Fruit fly (Drosophila melanogaster) whole organism, prepupa: ENCODE results near the gene Inx7.
A peak's percentile ranks its signal among the peaks of the same experiment; 100 is the strongest.

ENCODE experiments used
- Blimp-1 ChIP-seq: fragments of 200-800 bp; sonication (Bioruptor generic); optimal IDR thresholded peaks from 3 replicates; lab custom pipeline; 2017; ENCODE audit warnings: missing biosample characterization, missing genetic modification characterization, mild to moderate bottlenecking, moderate library complexity, missing genetic modification reagents
- CG11294 ChIP-seq: fragments of 200-800 bp; sonication (Bioruptor generic); IDR thresholded peaks from 2 replicates; pipeline ENCODE4 v1.3.6; 2022; ENCODE audit warnings: missing biosample characterization, missing genetic modification characterization
- CG11762 ChIP-seq: fragments of 200-800 bp; sonication (Bioruptor generic); optimal IDR thresholded peaks from 3 replicates; lab custom pipeline; 2016; ENCODE audit warnings: missing biosample characterization, missing genetic modification characterization; ENCODE audit not compliant: insufficient read depth
- CG11902 ChIP-seq: fragments of 200-800 bp; sonication (Bioruptor generic); optimal IDR thresholded peaks from 3 replicates; lab custom pipeline; 2016; ENCODE audit warnings: missing biosample characterization, missing genetic modification characterization
- CG1621 ChIP-seq: fragments of 200-800 bp; sonication (Bioruptor generic); optimal IDR thresholded peaks from 3 replicates; lab custom pipeline; 2018; ENCODE audit warnings: missing biosample characterization, mild to moderate bottlenecking, missing genetic modification characterization
- CG16779 ChIP-seq: fragments of 200-800 bp; sonication (Bioruptor generic); optimal IDR thresholded peaks from 3 replicates; lab custom pipeline; 2017; ENCODE audit warnings: missing biosample characterization, mild to moderate bottlenecking, missing genetic modification characterization
- CG3032 ChIP-seq: fragments of 200-800 bp; optimal IDR thresholded peaks from 2 replicates; lab custom pipeline; 2019; ENCODE audit warnings: missing biosample characterization, mild to moderate bottlenecking, missing genetic modification characterization, moderate library complexity
- CG31627 ChIP-seq: fragments of 200-800 bp; sonication (Bioruptor generic); optimal IDR thresholded peaks from 3 replicates; lab custom pipeline; 2016; ENCODE audit warnings: missing biosample characterization, missing genetic modification characterization
- CG34406 ChIP-seq: fragments of 200-800 bp; sonication (Bioruptor generic); optimal IDR thresholded peaks from 3 replicates; lab custom pipeline; 2016; ENCODE audit warnings: missing biosample characterization, missing genetic modification characterization
- CG3919 ChIP-seq: fragments of 200-800 bp; sonication (Bioruptor generic); optimal IDR thresholded peaks from 3 replicates; lab custom pipeline; 2016; ENCODE audit warnings: missing biosample characterization, missing genetic modification characterization
- CG4318 ChIP-seq: fragments of 200-800 bp; sonication (Bioruptor generic); optimal IDR thresholded peaks from 3 replicates; lab custom pipeline; 2017; ENCODE audit warnings: missing biosample characterization, mild to moderate bottlenecking, missing genetic modification characterization
- CG6163 ChIP-seq: fragments of 200-800 bp; sonication (Bioruptor generic); IDR thresholded peaks from 3 replicates; pipeline ENCODE4 v1.3.6; 2022; ENCODE audit warnings: missing biosample characterization, missing genetic modification characterization
- CG6276 ChIP-seq: fragments of 200-800 bp; sonication (Bioruptor generic); optimal IDR thresholded peaks from 2 replicates; lab custom pipeline; 2017; ENCODE audit warnings: missing biosample characterization, mild to moderate bottlenecking, missing genetic modification characterization
- CG6792 ChIP-seq: fragments of 200-800 bp; sonication (Bioruptor generic); optimal IDR thresholded peaks from 3 replicates; lab custom pipeline; 2016; ENCODE audit warnings: missing biosample characterization, missing genetic modification characterization
- CG6808 ChIP-seq: fragments of 200-800 bp; sonication (Bioruptor generic); optimal IDR thresholded peaks from 3 replicates; lab custom pipeline; 2017; ENCODE audit warnings: missing biosample characterization, missing genetic modification characterization, mild to moderate bottlenecking, moderate library complexity, missing genetic modification reagents
- CG6854 ChIP-seq: fragments of 200-800 bp; sonication (Bioruptor generic); optimal IDR thresholded peaks from 2 replicates; lab custom pipeline; 2017; ENCODE audit warnings: missing biosample characterization, mild to moderate bottlenecking, missing genetic modification characterization
- CG8119 ChIP-seq: fragments of 200-800 bp; sonication (Bioruptor generic); IDR thresholded peaks from 3 replicates; pipeline ENCODE4 v1.3.6; 2022; ENCODE audit warnings: missing biosample characterization, missing genetic modification characterization
- CG8632 ChIP-seq: fragments of 200-800 bp; sonication (Bioruptor generic); optimal IDR thresholded peaks from 3 replicates; lab custom pipeline; 2016; ENCODE audit warnings: missing biosample characterization, missing genetic modification characterization
- CG9139 ChIP-seq: fragments of 200-800 bp; sonication (Bioruptor generic); optimal IDR thresholded peaks from 3 replicates; lab custom pipeline; 2017; ENCODE audit warnings: missing biosample characterization, mild to moderate bottlenecking, missing genetic modification characterization
- Eip78C ChIP-seq: fragments of 200-800 bp; sonication (Bioruptor generic); peaks from one replicate; lab custom pipeline; 2016; ENCODE audit warnings: missing biosample characterization, missing genetic modification characterization
- Eip93F ChIP-seq: fragments of 200-800 bp; sonication (Bioruptor generic); optimal IDR thresholded peaks from 2 replicates; lab custom pipeline; 2016; ENCODE audit warnings: missing biosample characterization, mild to moderate bottlenecking, missing genetic modification characterization
- Ets21C ChIP-seq: fragments of 200-800 bp; sonication (Bioruptor generic); optimal IDR thresholded peaks from 3 replicates; lab custom pipeline; 2016; ENCODE audit warnings: missing biosample characterization, missing genetic modification characterization
- Ets96B ChIP-seq: fragments of 200-800 bp; optimal IDR thresholded peaks from 2 replicates; lab custom pipeline; 2019; ENCODE audit warnings: missing biosample characterization, mild to moderate bottlenecking, missing genetic modification characterization, moderate library complexity
- Gug ChIP-seq: fragments of 200-800 bp; sonication (Bioruptor generic); IDR thresholded peaks from 2 replicates; pipeline ENCODE4 v1.3.6; 2022; ENCODE audit warnings: missing biosample characterization, missing genetic modification characterization
- Hr38 ChIP-seq: sonication (Bioruptor generic); optimal IDR thresholded peaks from 2 replicates; lab custom pipeline; 2016; ENCODE audit warnings: missing biosample characterization, missing genetic modification characterization
- Hr39 ChIP-seq: fragments of 200-800 bp; sonication (Bioruptor generic); optimal IDR thresholded peaks from 2 replicates; lab custom pipeline; 2016; ENCODE audit warnings: missing biosample characterization, missing genetic modification characterization
- Hr4 ChIP-seq: fragments of 200-800 bp; sonication (Bioruptor generic); optimal IDR thresholded peaks from 3 replicates; lab custom pipeline; 2016; ENCODE audit warnings: missing biosample characterization, missing genetic modification characterization
- Lpt ChIP-seq: fragments of 200-800 bp; sonication (Bioruptor generic); optimal IDR thresholded peaks from 3 replicates; lab custom pipeline; 2016; ENCODE audit warnings: missing biosample characterization, missing genetic modification characterization
- Met ChIP-seq: fragments of 200-800 bp; sonication (Bioruptor generic); optimal IDR thresholded peaks from 3 replicates; lab custom pipeline; 2016; ENCODE audit warnings: missing biosample characterization, missing genetic modification characterization
- Smox ChIP-seq: fragments of 200-800 bp; sonication (Bioruptor generic); optimal IDR thresholded peaks from 3 replicates; lab custom pipeline; 2016; ENCODE audit warnings: missing biosample characterization, missing genetic modification characterization
- Sox102F ChIP-seq: fragments of 200-800 bp; sonication (Bioruptor generic); optimal IDR thresholded peaks from 2 replicates; lab custom pipeline; 2016; ENCODE audit warnings: missing biosample characterization, mild to moderate bottlenecking, missing genetic modification characterization
- Sox15 ChIP-seq: fragments of 200-800 bp; sonication (Bioruptor generic); optimal IDR thresholded peaks from 3 replicates; lab custom pipeline; 2016; ENCODE audit warnings: missing biosample characterization, missing genetic modification characterization
- acj6 ChIP-seq: fragments of 200-800 bp; sonication (Bioruptor generic); optimal IDR thresholded peaks from 3 replicates; lab custom pipeline; 2016; ENCODE audit warnings: missing biosample characterization, missing genetic modification characterization
- dac ChIP-seq: fragments of 200-800 bp; sonication (Bioruptor generic); optimal IDR thresholded peaks from 2 replicates; lab custom pipeline; 2017; ENCODE audit warnings: missing biosample characterization, mild to moderate bottlenecking, missing genetic modification characterization
- dsx ChIP-seq: fragments of 200-800 bp; optimal IDR thresholded peaks from 3 replicates; lab custom pipeline; 2019; ENCODE audit warnings: missing biosample characterization, mild to moderate bottlenecking, missing genetic modification characterization, moderate library complexity; ENCODE audit not compliant: poor library complexity, severe bottlenecking
- eg ChIP-seq: fragments of 200-800 bp; sonication (Bioruptor generic); IDR thresholded peaks from 3 replicates; pipeline ENCODE4 v1.3.6; 2022; ENCODE audit warnings: missing biosample characterization, missing genetic modification characterization
- esn ChIP-seq: fragments of 200-800 bp; sonication (Bioruptor generic); optimal IDR thresholded peaks from 2 replicates; lab custom pipeline; 2016; ENCODE audit warnings: missing biosample characterization, mild to moderate bottlenecking, missing genetic modification characterization, moderate library complexity
- fkh ChIP-seq: fragments of 200-800 bp; sonication (Bioruptor generic); optimal IDR thresholded peaks from 3 replicates; lab custom pipeline; 2017; ENCODE audit warnings: missing biosample characterization, mild to moderate bottlenecking, missing genetic modification characterization, moderate library complexity
- lz ChIP-seq: fragments of 200-800 bp; sonication (Bioruptor generic); optimal IDR thresholded peaks from 3 replicates; lab custom pipeline; 2016; ENCODE audit warnings: missing biosample characterization, missing genetic modification characterization
- net ChIP-seq: fragments of 200-800 bp; sonication (Bioruptor generic); optimal IDR thresholded peaks from 3 replicates; lab custom pipeline; 2016; ENCODE audit warnings: missing biosample characterization, missing genetic modification characterization
- pdm3 ChIP-seq: fragments of 200-800 bp; sonication (Bioruptor generic); optimal IDR thresholded peaks from 3 replicates; lab custom pipeline; 2016; ENCODE audit warnings: missing biosample characterization, missing genetic modification characterization
- salr ChIP-seq, 2 experiments: fragments of 200-800 bp; sonication (Bioruptor generic); optimal IDR thresholded peaks; 3 replicates each; lab custom pipeline; 2016 to 2018; ENCODE audit warnings: missing biosample characterization in 2 of 2, missing genetic modification characterization in 2 of 2, mild to moderate bottlenecking in 1 of 2
- spab ChIP-seq: fragments of 200-800 bp; sonication (Bioruptor generic); optimal IDR thresholded peaks from 2 replicates; lab custom pipeline; 2017; ENCODE audit warnings: missing biosample characterization, mild to moderate bottlenecking, missing genetic modification characterization, missing genetic modification reagents
- ss ChIP-seq, 2 experiments: fragments of 200-800 bp; sonication (Bioruptor generic); optimal IDR thresholded peaks; 2 replicates in 1 of 2; 3 replicates in 1 of 2; lab custom pipeline; 2017 to 2018; ENCODE audit warnings: mild to moderate bottlenecking in 2 of 2, missing biosample characterization in 2 of 2, missing genetic modification characterization in 2 of 2, moderate library complexity in 1 of 2
- topi ChIP-seq: fragments of 200-800 bp; sonication (Bioruptor generic); optimal IDR thresholded peaks from 3 replicates; lab custom pipeline; 2016; ENCODE audit warnings: missing biosample characterization, missing genetic modification characterization
- vri ChIP-seq: fragments of 200-800 bp; sonication (Bioruptor generic); optimal IDR thresholded peaks from 3 replicates; lab custom pipeline; 2016; ENCODE audit warnings: missing biosample characterization, mild to moderate bottlenecking, missing genetic modification characterization

Gene Inx7

dm6 chrX:6973340-6973739 lies 20.1 kb downstream of the Inx7 start, which contains the start of gene CG3040 (continued):
- TF ChIP-seq dsx (peak; percentile 3), topi (peak; percentile 40), Ets96B (tag; lab: Kevin White, UChicago) (peak; percentile 30), Ets21C (no peak), Gug (no peak), Blimp-1 (GFP tag; lab: Kevin White, UChicago) (no peak), CG31627 (GFP tag; lab: Kevin White, UChicago) (peak; percentile 31), eg (GFP tag; lab: Robert Waterston, UW) (peak; percentile 67; the same call in 2 of the 3 replicates), lz (GFP tag; lab: Kevin White, UChicago) (peak; percentile 21), esn (GFP tag; lab: Kevin White, UChicago) (peak; percentile 53), CG6163 (GFP tag; lab: Robert Waterston, UW) (peak; percentile 39; the same call in 1 of the 3 replicates)

- TF ChIP-seq CG11294 (peak; percentile 96), lz (GFP tag; lab: Kevin White, UChicago) (peak; percentile 97), Eip93F (GFP tag; lab: Kevin White, UChicago) (peak; percentile 96), CG6163 (GFP tag; lab: Robert Waterston, UW) (peak; percentile 99), CG9139 (peak; percentile 99), Sox15 (GFP tag; lab: Kevin White, UChicago) (peak; percentile 91), CG34406 (GFP tag; lab: Kevin White, UChicago) (peak; percentile 97), Lpt (GFP tag; lab: Kevin White, UChicago) (peak; percentile 98), Gug (peak; percentile 97), Ets96B (tag; lab: Kevin White, UChicago) (peak; percentile 98), CG4318 (peak; percentile 94), CG11762 (GFP tag; lab: Kevin White, UChicago) (peak; percentile 98), dac (peak; percentile 95), CG6808 (GFP tag; lab: Kevin White, UChicago) (peak; percentile 98), acj6 (GFP tag; lab: Kevin White, UChicago) (peak; percentile 96), Met (GFP tag; lab: Kevin White, UChicago) (peak; percentile 99), Eip78C (peak; percentile 99), net (GFP tag; lab: Kevin White, UChicago) (peak; percentile 99), dsx (peak; percentile 98), CG6854 (GFP tag; lab: Kevin White, UChicago) (peak; percentile 98), eg (GFP tag; lab: Robert Waterston, UW) (peak; percentile 99), Hr4 (peak; percentile 97), CG1621 (tag; lab: Kevin White, UChicago) (peak; percentile 99), spab (GFP tag; lab: Kevin White, UChicago) (peak; percentile 98), esn (GFP tag; lab: Kevin White, UChicago) (peak; percentile 98), vri (peak; percentile 98), CG3032 (tag; lab: Kevin White, UChicago) (peak; percentile 96), CG3919 (GFP tag; lab: Kevin White, UChicago) (peak; percentile 99), CG8632 (peak; percentile 97), Sox102F (peak; percentile 99), Smox (GFP tag; lab: Kevin White, UChicago) (peak; percentile 97), topi (peak; percentile 99), Hr39 (GFP tag; lab: Kevin White, UChicago) (peak; percentile 97), Ets21C (peak; percentile 94), ss (GFP tag; optimal IDR thresholded peaks at IDR 0.05; lab: Kevin White, UChicago) (peak; percentile 98), CG6792 (GFP tag; lab: Kevin White, UChicago) (peak; percentile 97), pdm3 (peak; percentile 98), salr (GFP tag; optimal IDR thresholded peaks at IDR 0.05; lab: Kevin White, UChicago) (peak; percentile 94 to 97), Hr38 (GFP tag; lab: Kevin White, UChicago) (peak; percentile 77), fkh (GFP tag; lab: Kevin White, UChicago) (peak; percentile 82), CG11902 (GFP tag; lab: Kevin White, UChicago) (peak; percentile 81), CG6276 (GFP tag; lab: Kevin White, UChicago) (peak; percentile 100), CG8119 (GFP tag; lab: Robert Waterston, UW) (peak; percentile 99), CG16779 (tag; lab: Kevin White, UChicago) (peak; percentile 98)
Measured at dm6 chrX:6969364-6970137, 23.9 kb downstream of the Inx7 start, which contains the start of gene CG4586. TSS of gene CG4586 (plus strand) at chrX:6969918.
